Worm (Caenorhabditis elegans) whole organism, L4 larva: Measurements from ENCODE around the gene F09E10.6.

Source experiments
- mep-1 ChIP-seq: fragments of 150-350 bp; sonication (generic microtip); optimal IDR thresholded peaks from 3 replicates; lab custom pipeline; 2014; ENCODE audit warnings: missing biosample characterization, missing genetic modification characterization
- php-3 ChIP-seq: fragments of 200-800 bp; sonication (Bioruptor generic); IDR thresholded peaks from 2 replicates; pipeline ENCODE4 v1.3.6; 2022; ENCODE audit warnings: missing genetic modification reagents, missing genetic modification characterization, missing compliant biosample characterization

ce11 chrX:1492174-1492573 is 5.3 kb downstream of the F09E10.6 start:
- TF ChIP-seq php-3 (no peak), mep-1 (tag; lab: Kevin White, UChicago) (no peak)
